Fruit fly (Drosophila melanogaster): Measurements from ENCODE around the gene RpL22.

Gene RpL22

DNA sequence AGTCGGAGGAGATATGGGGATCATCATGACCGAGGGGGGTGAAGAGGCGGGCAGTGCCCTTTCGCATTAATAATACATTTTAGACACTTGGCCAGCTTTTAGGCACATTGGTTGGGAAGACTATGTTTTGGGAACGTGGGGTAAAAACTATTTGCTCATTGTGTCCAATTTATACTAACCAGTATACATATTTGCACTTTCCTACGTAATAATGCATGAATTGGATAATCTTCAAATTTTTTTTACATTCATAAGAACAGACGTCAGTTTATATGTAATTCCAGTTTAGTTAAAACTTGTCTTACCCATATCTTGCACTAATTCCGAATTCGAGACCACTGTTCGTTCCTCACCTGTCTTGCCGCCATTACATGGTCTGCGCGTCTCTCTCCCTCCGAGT, 14.4 kb upstream of the RpL22 start (continued):
- TF ChIP-seq CG16813 (GFP tag; IDR thresholded peaks at IDR 0.05; ENCODE audit: partially characterized antibody) (no peak), Doc2 (GFP tag; IDR thresholded peaks at IDR 0.05) (no peak), Fer1 (GFP tag; optimal IDR thresholded peaks at IDR 0.05) (peak; percentile 22), tgo (GFP tag; IDR thresholded peaks at IDR 0.05) (no peak), Dek (tag; optimal IDR thresholded peaks at IDR 0.05) (no peak), bsh (GFP tag; optimal IDR thresholded peaks at IDR 0.05) (peak; percentile 6 to 47), Abd-B (GFP tag; optimal IDR thresholded peaks at IDR 0.05) (no peak), inv (GFP tag; IDR thresholded peaks at IDR 0.05; ENCODE audit: partially characterized antibody) (no peak), crc (GFP tag; optimal IDR thresholded peaks at IDR 0.05) (no peak), jumu (GFP tag; optimal IDR thresholded peaks at IDR 0.05) (peak; percentile 20), Xrp1 (GFP tag; IDR thresholded peaks at IDR 0.05) (peak; percentile 61), Pdp1 (GFP tag; optimal IDR thresholded peaks at IDR 0.05) (no peak), CG12942 (GFP tag; optimal IDR thresholded peaks at IDR 0.05) (no peak), CG7271 (tag; optimal IDR thresholded peaks at IDR 0.05) (no peak), Blimp-1 (GFP tag; optimal IDR thresholded peaks at IDR 0.05) (peak; percentile 28), CG4282 (GFP tag; optimal IDR thresholded peaks at IDR 0.05) (no peak), CG12155 (GFP tag; optimal IDR thresholded peaks at IDR 0.05) (no peak), CG6683 (GFP tag; optimal IDR thresholded peaks at IDR 0.05) (no peak), Drgx (GFP tag; IDR thresholded peaks at IDR 0.05) (peak; percentile 45; the same call in 1 of the 2 replicates), Oli (tag; optimal IDR thresholded peaks at IDR 0.05) (peak; percentile 48), CG13424 (tag; optimal IDR thresholded peaks at IDR 0.05) (peak; percentile 37), danr (GFP tag; IDR thresholded peaks at IDR 0.05) (no peak), nerfin-2 (GFP tag; IDR thresholded peaks at IDR 0.05; ENCODE audit: partially characterized antibody) (no peak), eyg (GFP tag; optimal IDR thresholded peaks at IDR 0.05) (no peak), CG17385 (GFP tag; optimal IDR thresholded peaks at IDR 0.05) (peak; percentile 14), CG12659 (GFP tag; optimal IDR thresholded peaks at IDR 0.05) (peak; percentile 15), Fer2 (tag; optimal IDR thresholded peaks at IDR 0.05) (no peak), br (optimal IDR thresholded peaks at IDR 0.05) (no peak), run (tag; optimal IDR thresholded peaks at IDR 0.05) (no peak), exex (tag; optimal IDR thresholded peaks at IDR 0.05) (no peak), tio (GFP tag; optimal IDR thresholded peaks at IDR 0.05) (no peak), Ssrp (tag; optimal IDR thresholded peaks at IDR 0.05) (no peak), pzg (GFP tag; optimal IDR thresholded peaks at IDR 0.05) (no peak), dimm (GFP tag; IDR thresholded peaks at IDR 0.05) (no peak), zfh1 (GFP tag; IDR thresholded peaks at IDR 0.05) (no peak), CG7372 (GFP tag; IDR thresholded peaks at IDR 0.05) (no peak), CG2202 (tag; optimal IDR thresholded peaks at IDR 0.05) (no peak), CG15696 (tag; optimal IDR thresholded peaks at IDR 0.05) (peak; percentile 2), CG17912 (GFP tag; optimal IDR thresholded peaks at IDR 0.05) (no peak), CG6765 (GFP tag; optimal IDR thresholded peaks at IDR 0.05) (no peak), ap (GFP tag; IDR thresholded peaks at IDR 0.05) (no peak), ci (GFP tag; IDR thresholded peaks at IDR 0.05) (no peak), al (GFP tag; IDR thresholded peaks at IDR 0.05) (no peak), CG4730 (GFP tag; IDR thresholded peaks at IDR 0.05) (no peak), Med (GFP tag) (no peak), CG7556 (GFP tag; optimal IDR thresholded peaks at IDR 0.05) (peak; percentile 23), Dfd (GFP tag; optimal IDR thresholded peaks at IDR 0.05) (no peak), sens (GFP tag) (peak; percentile 39), Rfx (GFP tag; IDR thresholded peaks at IDR 0.05) (no peak), PHDP (tag; optimal IDR thresholded peaks at IDR 0.05) (no peak), E2f1 (GFP tag; IDR thresholded peaks at IDR 0.05) (no peak), dmrt11E (tag; optimal IDR thresholded peaks at IDR 0.05) (peak; percentile 29)
